Fruit fly (Drosophila melanogaster) whole organism, embryonic: ENCODE results near the gene Rbp1-like.

Experiments used
- B-H1 ChIP-seq: fragments of 200-800 bp; sonication (Bioruptor generic); IDR thresholded peaks from 3 replicates; pipeline ENCODE4 v1.3.6; 2022; ENCODE audit warnings: missing biosample characterization, missing genetic modification characterization
- BtbVII ChIP-seq: fragments of 200-800 bp; sonication (Bioruptor generic); optimal IDR thresholded peaks from 3 replicates; lab custom pipeline; 2017; ENCODE audit warnings: missing biosample characterization, mild to moderate bottlenecking, missing genetic modification characterization
- CG10147 ChIP-seq: fragments of 200-800 bp; sonication (Bioruptor generic); optimal IDR thresholded peaks from 2 replicates; lab custom pipeline; 2019; ENCODE audit warnings: missing biosample characterization, mild to moderate bottlenecking, missing genetic modification characterization, moderate library complexity
- CG10209 ChIP-seq: fragments of 200-800 bp; sonication (Bioruptor generic); optimal IDR thresholded peaks from 3 replicates; lab custom pipeline; 2017; ENCODE audit warnings: missing biosample characterization, mild to moderate bottlenecking, missing genetic modification characterization, missing genetic modification reagents
- CG10321 ChIP-seq: fragments of 200-800 bp; sonication (Bioruptor generic); IDR thresholded peaks from 2 replicates; pipeline ENCODE4 v1.3.6; 2022; ENCODE audit warnings: missing biosample characterization, missing genetic modification characterization
- CG10654 ChIP-seq: fragments of 200-800 bp; sonication (Bioruptor generic); optimal IDR thresholded peaks from 2 replicates; lab custom pipeline; 2016; ENCODE audit warnings: missing biosample characterization, missing genetic modification characterization
- CG12104 ChIP-seq: fragments of 200-800 bp; sonication (Bioruptor generic); optimal IDR thresholded peaks from 3 replicates; lab custom pipeline; 2016; ENCODE audit warnings: missing biosample characterization, missing genetic modification characterization
- CG12659 ChIP-seq: fragments of 200-800 bp; sonication (Bioruptor generic); optimal IDR thresholded peaks from 3 replicates; lab custom pipeline; 2017; ENCODE audit warnings: mild to moderate bottlenecking, missing biosample characterization, missing genetic modification reagents, missing genetic modification characterization
- CG13123 ChIP-seq: fragments of 200-800 bp; sonication (Bioruptor generic); optimal IDR thresholded peaks from 2 replicates; lab custom pipeline; 2016; ENCODE audit warnings: missing biosample characterization, missing genetic modification characterization
- CG13287 ChIP-seq: fragments of 200-800 bp; sonication (Bioruptor generic); IDR thresholded peaks from 2 replicates; pipeline ENCODE4 v1.3.6; 2022; ENCODE audit warnings: missing biosample characterization, missing genetic modification characterization; ENCODE audit not compliant: partially characterized antibody
- CG14050 ChIP-seq: fragments of 200-800 bp; sonication (Bioruptor generic); IDR thresholded peaks from 3 replicates; pipeline ENCODE4 v1.3.6; 2022; ENCODE audit warnings: missing biosample characterization, missing genetic modification characterization
- CG15011 ChIP-seq: fragments of 200-800 bp; sonication (Bioruptor generic); optimal IDR thresholded peaks from 3 replicates; lab custom pipeline; 2018; ENCODE audit warnings: missing biosample characterization, mild to moderate bottlenecking, missing genetic modification characterization
- CG15601 ChIP-seq: fragments of 200-800 bp; sonication (Bioruptor generic); optimal IDR thresholded peaks from 3 replicates; lab custom pipeline; 2019; ENCODE audit warnings: missing biosample characterization, mild to moderate bottlenecking, missing genetic modification characterization, moderate library complexity
- CG16815 ChIP-seq: fragments of 200-800 bp; sonication (Bioruptor generic); optimal IDR thresholded peaks from 3 replicates; lab custom pipeline; 2017; ENCODE audit warnings: missing biosample characterization, mild to moderate bottlenecking, missing genetic modification characterization
- CG18011 ChIP-seq: fragments of 200-800 bp; sonication (Bioruptor generic); optimal IDR thresholded peaks from 2 replicates; lab custom pipeline; 2017; ENCODE audit warnings: missing biosample characterization, missing genetic modification characterization, mild to moderate bottlenecking, moderate library complexity, missing genotype
- CG2199 ChIP-seq: fragments of 200-800 bp; sonication (Bioruptor generic); IDR thresholded peaks from 3 replicates; pipeline ENCODE4 v1.3.6; 2022; ENCODE audit warnings: missing biosample characterization, missing genetic modification characterization
- CG30403 ChIP-seq: fragments of 200-800 bp; sonication (Bioruptor generic); optimal IDR thresholded peaks from 3 replicates; lab custom pipeline; 2016; ENCODE audit warnings: missing biosample characterization, missing genetic modification characterization
- CG33213 ChIP-seq: fragments of 200-800 bp; sonication (Bioruptor generic); optimal IDR thresholded peaks from 3 replicates; lab custom pipeline; 2016; ENCODE audit warnings: missing biosample characterization, missing genetic modification characterization
- CG3995 ChIP-seq: fragments of 200-800 bp; sonication (Bioruptor generic); optimal IDR thresholded peaks from 3 replicates; lab custom pipeline; 2016; ENCODE audit warnings: missing biosample characterization, missing genetic modification characterization
- CG4730 ChIP-seq: fragments of 200-800 bp; sonication (Bioruptor generic); IDR thresholded peaks from 2 replicates; pipeline ENCODE4 v1.3.6; 2022; ENCODE audit warnings: missing biosample characterization, missing genetic modification characterization
- CG6854 ChIP-seq: fragments of 200-800 bp; sonication (Bioruptor generic); optimal IDR thresholded peaks from 3 replicates; lab custom pipeline; 2017; ENCODE audit warnings: missing biosample characterization, mild to moderate bottlenecking, missing genetic modification characterization
- CG8924 ChIP-seq: fragments of 200-800 bp; optimal IDR thresholded peaks from 3 replicates; lab custom pipeline; 2019; ENCODE audit warnings: missing biosample characterization, mild to moderate bottlenecking, missing genetic modification characterization, moderate library complexity
- CG8944 ChIP-seq: fragments of 200-800 bp; sonication (Bioruptor generic); optimal IDR thresholded peaks from 3 replicates; lab custom pipeline; 2016; ENCODE audit warnings: missing biosample characterization, missing genetic modification characterization
- CG9797 ChIP-seq: fragments of 200-800 bp; sonication (Bioruptor generic); optimal IDR thresholded peaks from 3 replicates; lab custom pipeline; 2018; ENCODE audit warnings: missing biosample characterization, mild to moderate bottlenecking, missing genetic modification characterization
- CG9876 ChIP-seq: fragments of 200-800 bp; sonication (Bioruptor generic); optimal IDR thresholded peaks from 2 replicates; lab custom pipeline; 2016; ENCODE audit warnings: missing biosample characterization, missing genetic modification characterization
- Dek ChIP-seq: fragments of 200-800 bp; sonication (Bioruptor generic); optimal IDR thresholded peaks from 3 replicates; lab custom pipeline; 2019; ENCODE audit warnings: missing biosample characterization, mild to moderate bottlenecking, missing genetic modification characterization, moderate library complexity
- Doc3 ChIP-seq: fragments of 200-800 bp; sonication (Bioruptor generic); IDR thresholded peaks from 3 replicates; pipeline ENCODE4 v1.3.6; 2022; ENCODE audit warnings: missing biosample characterization, missing genetic modification characterization; ENCODE audit not compliant: partially characterized antibody
- E2f1 ChIP-seq: fragments of 200-800 bp; sonication (Bioruptor generic); IDR thresholded peaks from 2 replicates; pipeline ENCODE4 v1.3.6; 2022; ENCODE audit warnings: missing biosample characterization, missing genetic modification characterization
- H2.0 ChIP-seq: fragments of 200-800 bp; sonication (Bioruptor generic); IDR thresholded peaks from 2 replicates; pipeline ENCODE4 v1.3.6; 2022; ENCODE audit warnings: missing biosample characterization, missing genetic modification characterization
- HmgD ChIP-seq: fragments of 200-800 bp; sonication (Bioruptor generic); optimal IDR thresholded peaks from 3 replicates; lab custom pipeline; 2016; ENCODE audit warnings: missing biosample characterization, missing genetic modification characterization
- Hmr ChIP-seq: fragments of 200-800 bp; sonication (Bioruptor generic); optimal IDR thresholded peaks from 3 replicates; lab custom pipeline; 2017; ENCODE audit warnings: mild to moderate bottlenecking, missing biosample characterization, missing genetic modification reagents, missing genetic modification characterization
- Scr ChIP-seq: fragments of 200-800 bp; sonication (Bioruptor generic); IDR thresholded peaks from 2 replicates; pipeline ENCODE4 v1.3.6; 2022; ENCODE audit warnings: missing biosample characterization, missing genetic modification characterization; ENCODE audit not compliant: partially characterized antibody
- Sox102F ChIP-seq: fragments of 200-800 bp; sonication (Bioruptor generic); optimal IDR thresholded peaks from 2 replicates; lab custom pipeline; 2018; ENCODE audit warnings: missing biosample characterization, mild to moderate bottlenecking, missing genetic modification characterization, moderate library complexity
- Spps ChIP-seq: fragments of 200-800 bp; sonication (Bioruptor generic); optimal IDR thresholded peaks from 2 replicates; lab custom pipeline; 2018; ENCODE audit warnings: missing biosample characterization, mild to moderate bottlenecking, missing genetic modification characterization
- ac ChIP-seq: fragments of 200-800 bp; sonication (Bioruptor generic); optimal IDR thresholded peaks from 3 replicates; lab custom pipeline; 2017; ENCODE audit warnings: missing biosample characterization, mild to moderate bottlenecking, missing genetic modification characterization
- dysf ChIP-seq: fragments of 200-800 bp; sonication (Bioruptor generic); IDR thresholded peaks from 3 replicates; pipeline ENCODE4 v1.3.6; 2022; ENCODE audit warnings: missing biosample characterization, missing genetic modification characterization
- emc ChIP-seq: fragments of 200-800 bp; sonication (Bioruptor generic); optimal IDR thresholded peaks from 2 replicates; lab custom pipeline; 2016; ENCODE audit warnings: missing biosample characterization, missing genetic modification characterization
- exex ChIP-seq: fragments of 200-800 bp; sonication (Bioruptor generic); optimal IDR thresholded peaks from 4 replicates; lab custom pipeline; 2018; ENCODE audit warnings: missing biosample characterization, mild to moderate bottlenecking, missing genetic modification characterization, moderate library complexity
- ftz-f1 ChIP-seq: fragments of 200-800 bp; sonication (Bioruptor generic); optimal IDR thresholded peaks from 2 replicates; lab custom pipeline; 2016; ENCODE audit warnings: missing biosample characterization, missing genetic modification characterization
- gcm2 ChIP-seq: fragments of 200-800 bp; sonication (Bioruptor generic); optimal IDR thresholded peaks from 2 replicates; lab custom pipeline; 2016; ENCODE audit warnings: missing biosample characterization, missing genetic modification characterization
- hkb ChIP-seq, 2 experiments: fragments of 200-800 bp in 1 of 2; fragments of >200 bp in 1 of 2; sonication (Bioruptor generic) in 1 of 2; IDR thresholded peaks in 1 of 2; optimal IDR thresholded peaks in 1 of 2; 2 replicates each; pipeline versions ENCODE4 v1.3.6 to Lab custom; 2017 to 2022; ENCODE audit warnings: missing biosample characterization in 1 of 2, missing genetic modification characterization in 1 of 2
- nerfin-2 ChIP-seq: fragments of 200-800 bp; sonication (Bioruptor generic); IDR thresholded peaks from 2 replicates; pipeline ENCODE4 v1.3.6; 2022; ENCODE audit warnings: missing biosample characterization, missing genetic modification characterization; ENCODE audit not compliant: partially characterized antibody
- pum ChIP-seq: fragments of 200-800 bp; sonication (Bioruptor generic); optimal IDR thresholded peaks from 2 replicates; lab custom pipeline; 2016; ENCODE audit warnings: missing biosample characterization, missing genetic modification characterization
- rib ChIP-seq: fragments of 200-800 bp; sonication (Bioruptor generic); IDR thresholded peaks from 2 replicates; pipeline ENCODE4 v1.3.6; 2022; ENCODE audit warnings: missing biosample characterization, missing genetic modification characterization
- sens-2 ChIP-seq: fragments of 200-800 bp; sonication (Bioruptor generic); IDR thresholded peaks from 2 replicates; pipeline ENCODE4 v1.3.6; 2022; ENCODE audit warnings: missing biosample characterization, missing genetic modification characterization
- sna ChIP-seq: fragments of 200-800 bp; sonication (Bioruptor generic); IDR thresholded peaks from 2 replicates; pipeline ENCODE4 v1.3.6; 2022; ENCODE audit warnings: missing biosample characterization, missing genetic modification characterization; ENCODE audit not compliant: partially characterized antibody
- tna ChIP-seq: fragments of 200-800 bp; sonication (Bioruptor generic); IDR thresholded peaks from 2 replicates; pipeline ENCODE4 v1.3.6; 2022; ENCODE audit warnings: missing biosample characterization, missing genetic modification characterization; ENCODE audit not compliant: partially characterized antibody
- unc-4 ChIP-seq: fragments of 200-800 bp; sonication (Bioruptor generic); IDR thresholded peaks from 2 replicates; pipeline ENCODE4 v1.3.6; 2022; ENCODE audit warnings: missing biosample characterization, missing genetic modification characterization; ENCODE audit not compliant: partially characterized antibody

Rbp1-like gene

DNA sequence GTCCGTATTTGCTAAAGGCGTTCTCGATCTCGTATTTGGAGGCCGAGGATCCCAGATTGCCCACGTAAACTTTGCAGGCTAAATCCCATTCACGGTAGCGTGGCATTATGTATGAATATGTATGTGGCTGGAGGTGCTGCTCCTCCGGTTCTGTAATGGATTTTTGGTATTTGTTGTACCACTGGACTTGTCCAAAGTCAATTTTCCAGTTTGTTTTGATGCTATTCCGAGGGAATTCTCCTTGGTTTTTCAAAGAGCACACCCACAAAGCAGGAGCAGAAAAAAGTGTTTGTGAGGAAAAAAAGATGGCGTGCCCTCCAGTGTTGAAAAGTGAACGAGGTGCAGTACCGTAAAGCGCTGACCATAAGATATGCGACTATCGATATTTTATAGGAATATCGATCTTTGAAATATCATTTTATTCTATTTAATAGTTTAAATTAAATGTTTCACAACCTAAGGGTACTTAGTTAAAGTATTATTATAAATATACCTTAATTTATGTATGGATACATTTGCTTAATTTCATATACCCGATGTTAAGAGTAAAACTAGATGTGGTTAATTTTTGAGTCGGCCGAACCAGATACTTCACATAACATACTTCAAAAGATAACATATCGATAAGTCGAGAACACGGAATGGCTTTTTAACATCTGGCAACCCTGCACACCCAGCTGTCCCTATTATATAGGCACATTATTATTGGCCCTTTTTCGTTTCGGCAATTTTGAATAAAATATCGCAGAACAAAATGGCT lies at the start of gene Rbp1-like, which contains the start of gene Tim9a (continued):
- TF ChIP-seq rib (GFP tag; lab: Robert Waterston, UW) (no peak), CG10654 (peak; percentile 7), CG14050 (GFP tag; lab: Robert Waterston, UW) (no peak), CG13123 (GFP tag; lab: Kevin White, UChicago) (no peak), CG10321 (GFP tag; lab: Robert Waterston, UW) (no peak), CG33213 (no peak), CG10209 (GFP tag; lab: Kevin White, UChicago) (peak; percentile 28), gcm2 (GFP tag; lab: Kevin White, UChicago) (no peak), B-H1 (GFP tag; lab: Robert Waterston, UW) (no peak), pum (GFP tag; lab: Kevin White, UChicago) (no peak), ac (GFP tag; lab: Kevin White, UChicago) (no peak), nerfin-2 (GFP tag; lab: Robert Waterston, UW) (peak; percentile 56; the same call in 1 of the 2 replicates), Scr (GFP tag; lab: Robert Waterston, UW) (peak; percentile 86), CG9797 (GFP tag; lab: Kevin White, UChicago) (peak; percentile 39), CG2199 (GFP tag; lab: Robert Waterston, UW) (no peak), CG15601 (tag; lab: Kevin White, UChicago) (peak; percentile 28), CG8924 (tag; lab: Kevin White, UChicago) (peak; percentile 46), sens-2 (GFP tag; lab: Robert Waterston, UW) (no peak), CG18011 (GFP tag; lab: Kevin White, UChicago) (peak; percentile 2), CG10147 (GFP tag; lab: Kevin White, UChicago) (no peak), tna (GFP tag; lab: Robert Waterston, UW) (peak; percentile 43; the same call in 1 of the 2 replicates), BtbVII (GFP tag; lab: Kevin White, UChicago) (peak; percentile 5), CG6854 (GFP tag; lab: Kevin White, UChicago) (no peak), CG12659 (GFP tag; lab: Kevin White, UChicago) (peak; percentile 83), exex (tag; lab: Kevin White, UChicago) (peak; percentile 9), CG9876 (GFP tag; lab: Kevin White, UChicago) (no peak), CG16815 (GFP tag; lab: Kevin White, UChicago) (no peak), CG15011 (GFP tag; lab: Kevin White, UChicago) (peak; percentile 41), hkb (optimal IDR thresholded peaks at IDR 0.05; lab: Kevin White, UChicago) (no peak), hkb (GFP tag; IDR thresholded peaks at IDR 0.05; lab: Robert Waterston, UW) (no peak), CG8944 (GFP tag; lab: Kevin White, UChicago) (no peak), Spps (tag; lab: Kevin White, UChicago) (no peak), Sox102F (no peak), Dek (peak; percentile 37), H2.0 (GFP tag; lab: Robert Waterston, UW) (peak; percentile 13; the same call in 1 of the 2 replicates), CG3995 (peak; percentile 74), HmgD (no peak), unc-4 (GFP tag; lab: Robert Waterston, UW) (peak; percentile 76), sna (GFP tag; lab: Robert Waterston, UW) (peak; percentile 62; the same call in 1 of the 2 replicates), CG13287 (peak; percentile 81), CG30403 (GFP tag; lab: Kevin White, UChicago) (peak; percentile 61), Hmr (GFP tag; lab: Kevin White, UChicago) (peak; percentile 44), emc (GFP tag; lab: Kevin White, UChicago) (no peak), CG4730 (GFP tag; lab: Robert Waterston, UW) (no peak), CG12104 (GFP tag; lab: Kevin White, UChicago) (peak; percentile 28), Doc3 (peak; percentile 71), E2f1 (GFP tag; lab: Robert Waterston, UW) (no peak), ftz-f1 (GFP tag; lab: Kevin White, UChicago) (no peak), dysf (no peak)
